Fruit fly (Drosophila melanogaster): ENCODE data around the gene yip2.

dm6 chr2L:9908468-9908967 is 6.5 kb upstream of the yip2 start, which contains the start of gene CG13124:
- TF ChIP-seq tj (GFP tag; optimal IDR thresholded peaks at IDR 0.05) = peak; percentile 14
- peak; percentile 6 for TF ChIP-seq Hr96 (GFP tag; optimal IDR thresholded peaks at IDR 0.05)
- no peak for TF ChIP-seq cnc (optimal IDR thresholded peaks at IDR 0.05)
- no peak for TF ChIP-seq bab1 (GFP tag; optimal IDR thresholded peaks at IDR 0.05)
- TF ChIP-seq CG11617 (GFP tag; optimal IDR thresholded peaks at IDR 0.05) = no peak
- peak; percentile 91 for TF ChIP-seq CG14711 (tag; optimal IDR thresholded peaks at IDR 0.05)
- TF ChIP-seq pad (GFP tag; optimal IDR thresholded peaks at IDR 0.05) = no peak
- TF ChIP-seq kay (GFP tag; ENCODE audit: borderline replicate concordance) = no peak
- TF ChIP-seq CG12768 (GFP tag; optimal IDR thresholded peaks at IDR 0.05) = no peak
- peak; percentile 46 for TF ChIP-seq Mnt (GFP tag; optimal IDR thresholded peaks at IDR 0.05)
- no peak for TF ChIP-seq CG1620 (GFP tag; optimal IDR thresholded peaks at IDR 0.05)
- no peak for TF ChIP-seq Clk (GFP tag; optimal IDR thresholded peaks at IDR 0.05)
- TF ChIP-seq toe (GFP tag; optimal IDR thresholded peaks at IDR 0.05) = no peak

All from whole organism, adult.